Fruit fly (Drosophila melanogaster) whole organism, prepupa: ENCODE data around the gene CG42536.

Source experiments
- Blimp-1 ChIP-seq: fragments of 200-800 bp; sonication (Bioruptor generic); optimal IDR thresholded peaks from 3 replicates; lab custom pipeline; 2017; ENCODE audit warnings: missing biosample characterization, missing genetic modification characterization, mild to moderate bottlenecking, moderate library complexity, missing genetic modification reagents
- CG10631 ChIP-seq: fragments of 200-800 bp; sonication (Bioruptor generic); optimal IDR thresholded peaks from 2 replicates; lab custom pipeline; 2016; ENCODE audit warnings: missing biosample characterization, missing genetic modification characterization
- CG10669 ChIP-seq: fragments of 200-800 bp; sonication (Bioruptor generic); optimal IDR thresholded peaks from 3 replicates; lab custom pipeline; 2018; ENCODE audit warnings: missing biosample characterization, mild to moderate bottlenecking, missing genetic modification characterization, moderate library complexity
- CG11294 ChIP-seq: fragments of 200-800 bp; sonication (Bioruptor generic); IDR thresholded peaks from 2 replicates; pipeline ENCODE4 v1.3.6; 2022; ENCODE audit warnings: missing biosample characterization, missing genetic modification characterization
- CG11762 ChIP-seq: fragments of 200-800 bp; sonication (Bioruptor generic); optimal IDR thresholded peaks from 3 replicates; lab custom pipeline; 2016; ENCODE audit warnings: missing biosample characterization, missing genetic modification characterization; ENCODE audit not compliant: insufficient read depth
- CG11902 ChIP-seq: fragments of 200-800 bp; sonication (Bioruptor generic); optimal IDR thresholded peaks from 3 replicates; lab custom pipeline; 2016; ENCODE audit warnings: missing biosample characterization, missing genetic modification characterization
- CG16779 ChIP-seq: fragments of 200-800 bp; sonication (Bioruptor generic); optimal IDR thresholded peaks from 3 replicates; lab custom pipeline; 2017; ENCODE audit warnings: missing biosample characterization, mild to moderate bottlenecking, missing genetic modification characterization
- CG3032 ChIP-seq: fragments of 200-800 bp; optimal IDR thresholded peaks from 2 replicates; lab custom pipeline; 2019; ENCODE audit warnings: missing biosample characterization, mild to moderate bottlenecking, missing genetic modification characterization, moderate library complexity
- CG31627 ChIP-seq: fragments of 200-800 bp; sonication (Bioruptor generic); optimal IDR thresholded peaks from 3 replicates; lab custom pipeline; 2016; ENCODE audit warnings: missing biosample characterization, missing genetic modification characterization
- CG32006 ChIP-seq: fragments of 200-800 bp; sonication (Bioruptor generic); optimal IDR thresholded peaks from 3 replicates; lab custom pipeline; 2017; ENCODE audit warnings: missing biosample characterization, mild to moderate bottlenecking, missing genetic modification characterization
- CG34406 ChIP-seq: fragments of 200-800 bp; sonication (Bioruptor generic); optimal IDR thresholded peaks from 3 replicates; lab custom pipeline; 2016; ENCODE audit warnings: missing biosample characterization, missing genetic modification characterization
- CG3919 ChIP-seq: fragments of 200-800 bp; sonication (Bioruptor generic); optimal IDR thresholded peaks from 3 replicates; lab custom pipeline; 2016; ENCODE audit warnings: missing biosample characterization, missing genetic modification characterization
- CG4318 ChIP-seq: fragments of 200-800 bp; sonication (Bioruptor generic); optimal IDR thresholded peaks from 3 replicates; lab custom pipeline; 2017; ENCODE audit warnings: missing biosample characterization, mild to moderate bottlenecking, missing genetic modification characterization
- CG6163 ChIP-seq: fragments of 200-800 bp; sonication (Bioruptor generic); IDR thresholded peaks from 3 replicates; pipeline ENCODE4 v1.3.6; 2022; ENCODE audit warnings: missing biosample characterization, missing genetic modification characterization
- CG6808 ChIP-seq: fragments of 200-800 bp; sonication (Bioruptor generic); optimal IDR thresholded peaks from 3 replicates; lab custom pipeline; 2017; ENCODE audit warnings: missing biosample characterization, missing genetic modification characterization, mild to moderate bottlenecking, moderate library complexity, missing genetic modification reagents
- CG6854 ChIP-seq: fragments of 200-800 bp; sonication (Bioruptor generic); optimal IDR thresholded peaks from 2 replicates; lab custom pipeline; 2017; ENCODE audit warnings: missing biosample characterization, mild to moderate bottlenecking, missing genetic modification characterization
- CG7368 ChIP-seq: fragments of 200-800 bp; sonication (Bioruptor generic); optimal IDR thresholded peaks from 3 replicates; lab custom pipeline; 2016; ENCODE audit warnings: missing biosample characterization, missing genetic modification characterization
- CG8119 ChIP-seq: fragments of 200-800 bp; sonication (Bioruptor generic); IDR thresholded peaks from 3 replicates; pipeline ENCODE4 v1.3.6; 2022; ENCODE audit warnings: missing biosample characterization, missing genetic modification characterization
- Eip75B ChIP-seq: fragments of 200-800 bp; sonication (Bioruptor generic); optimal IDR thresholded peaks from 3 replicates; lab custom pipeline; 2016; ENCODE audit warnings: missing biosample characterization, missing genetic modification characterization
- Eip78C ChIP-seq: fragments of 200-800 bp; sonication (Bioruptor generic); peaks from one replicate; lab custom pipeline; 2016; ENCODE audit warnings: missing biosample characterization, missing genetic modification characterization
- Ets21C ChIP-seq: fragments of 200-800 bp; sonication (Bioruptor generic); optimal IDR thresholded peaks from 3 replicates; lab custom pipeline; 2016; ENCODE audit warnings: missing biosample characterization, missing genetic modification characterization
- Ets96B ChIP-seq: fragments of 200-800 bp; optimal IDR thresholded peaks from 2 replicates; lab custom pipeline; 2019; ENCODE audit warnings: missing biosample characterization, mild to moderate bottlenecking, missing genetic modification characterization, moderate library complexity
- Gug ChIP-seq: fragments of 200-800 bp; sonication (Bioruptor generic); IDR thresholded peaks from 2 replicates; pipeline ENCODE4 v1.3.6; 2022; ENCODE audit warnings: missing biosample characterization, missing genetic modification characterization
- Hr38 ChIP-seq: sonication (Bioruptor generic); optimal IDR thresholded peaks from 2 replicates; lab custom pipeline; 2016; ENCODE audit warnings: missing biosample characterization, missing genetic modification characterization
- Hr39 ChIP-seq: fragments of 200-800 bp; sonication (Bioruptor generic); optimal IDR thresholded peaks from 2 replicates; lab custom pipeline; 2016; ENCODE audit warnings: missing biosample characterization, missing genetic modification characterization
- Hr4 ChIP-seq: fragments of 200-800 bp; sonication (Bioruptor generic); optimal IDR thresholded peaks from 3 replicates; lab custom pipeline; 2016; ENCODE audit warnings: missing biosample characterization, missing genetic modification characterization
- Lpt ChIP-seq: fragments of 200-800 bp; sonication (Bioruptor generic); optimal IDR thresholded peaks from 3 replicates; lab custom pipeline; 2016; ENCODE audit warnings: missing biosample characterization, missing genetic modification characterization
- Met ChIP-seq: fragments of 200-800 bp; sonication (Bioruptor generic); optimal IDR thresholded peaks from 3 replicates; lab custom pipeline; 2016; ENCODE audit warnings: missing biosample characterization, missing genetic modification characterization
- OdsH ChIP-seq: fragments of 200-800 bp; sonication (Bioruptor generic); optimal IDR thresholded peaks from 3 replicates; lab custom pipeline; 2016; ENCODE audit warnings: missing biosample characterization, missing genetic modification characterization
- Smox ChIP-seq: fragments of 200-800 bp; sonication (Bioruptor generic); optimal IDR thresholded peaks from 3 replicates; lab custom pipeline; 2016; ENCODE audit warnings: missing biosample characterization, missing genetic modification characterization
- Sox102F ChIP-seq: fragments of 200-800 bp; sonication (Bioruptor generic); optimal IDR thresholded peaks from 2 replicates; lab custom pipeline; 2016; ENCODE audit warnings: missing biosample characterization, mild to moderate bottlenecking, missing genetic modification characterization
- Sox14 ChIP-seq: fragments of 200-800 bp; sonication (Bioruptor generic); optimal IDR thresholded peaks from 3 replicates; lab custom pipeline; 2016; ENCODE audit warnings: missing biosample characterization, missing genetic modification characterization
- Sox15 ChIP-seq: fragments of 200-800 bp; sonication (Bioruptor generic); optimal IDR thresholded peaks from 3 replicates; lab custom pipeline; 2016; ENCODE audit warnings: missing biosample characterization, missing genetic modification characterization
- achi ChIP-seq: fragments of 200-800 bp; sonication (Bioruptor generic); optimal IDR thresholded peaks from 3 replicates; lab custom pipeline; 2016; ENCODE audit warnings: missing biosample characterization, missing genetic modification characterization
- cyc ChIP-seq: fragments of 200-800 bp; sonication (Bioruptor generic); optimal IDR thresholded peaks from 3 replicates; lab custom pipeline; 2016; ENCODE audit warnings: missing biosample characterization, missing genetic modification characterization
- dac ChIP-seq: fragments of 200-800 bp; sonication (Bioruptor generic); optimal IDR thresholded peaks from 2 replicates; lab custom pipeline; 2017; ENCODE audit warnings: missing biosample characterization, mild to moderate bottlenecking, missing genetic modification characterization
- dsx ChIP-seq: fragments of 200-800 bp; optimal IDR thresholded peaks from 3 replicates; lab custom pipeline; 2019; ENCODE audit warnings: missing biosample characterization, mild to moderate bottlenecking, missing genetic modification characterization, moderate library complexity; ENCODE audit not compliant: poor library complexity, severe bottlenecking
- esn ChIP-seq: fragments of 200-800 bp; sonication (Bioruptor generic); optimal IDR thresholded peaks from 2 replicates; lab custom pipeline; 2016; ENCODE audit warnings: missing biosample characterization, mild to moderate bottlenecking, missing genetic modification characterization, moderate library complexity
- fd59A ChIP-seq: fragments of 200-800 bp; sonication (Bioruptor generic); optimal IDR thresholded peaks from 2 replicates; lab custom pipeline; 2017; ENCODE audit warnings: missing biosample characterization, mild to moderate bottlenecking, missing genetic modification characterization, missing genetic modification reagents
- fd85E ChIP-seq: fragments of 200-800 bp; sonication (Bioruptor generic); optimal IDR thresholded peaks from 3 replicates; lab custom pipeline; 2016; ENCODE audit warnings: missing biosample characterization, missing genetic modification characterization
- fkh ChIP-seq: fragments of 200-800 bp; sonication (Bioruptor generic); optimal IDR thresholded peaks from 3 replicates; lab custom pipeline; 2017; ENCODE audit warnings: missing biosample characterization, mild to moderate bottlenecking, missing genetic modification characterization, moderate library complexity
- lz ChIP-seq: fragments of 200-800 bp; sonication (Bioruptor generic); optimal IDR thresholded peaks from 3 replicates; lab custom pipeline; 2016; ENCODE audit warnings: missing biosample characterization, missing genetic modification characterization
- salr ChIP-seq, 2 experiments: fragments of 200-800 bp; sonication (Bioruptor generic); optimal IDR thresholded peaks; 3 replicates each; lab custom pipeline; 2016 to 2018; ENCODE audit warnings: missing biosample characterization in 2 of 2, missing genetic modification characterization in 2 of 2, mild to moderate bottlenecking in 1 of 2
- spab ChIP-seq: fragments of 200-800 bp; sonication (Bioruptor generic); optimal IDR thresholded peaks from 2 replicates; lab custom pipeline; 2017; ENCODE audit warnings: missing biosample characterization, mild to moderate bottlenecking, missing genetic modification characterization, missing genetic modification reagents
- ss ChIP-seq, 2 experiments: fragments of 200-800 bp; sonication (Bioruptor generic); optimal IDR thresholded peaks; 2 replicates in 1 of 2; 3 replicates in 1 of 2; lab custom pipeline; 2017 to 2018; ENCODE audit warnings: mild to moderate bottlenecking in 2 of 2, missing biosample characterization in 2 of 2, missing genetic modification characterization in 2 of 2, moderate library complexity in 1 of 2
- vri ChIP-seq: fragments of 200-800 bp; sonication (Bioruptor generic); optimal IDR thresholded peaks from 3 replicates; lab custom pipeline; 2016; ENCODE audit warnings: missing biosample characterization, mild to moderate bottlenecking, missing genetic modification characterization

The CG42536 gene

DNA sequence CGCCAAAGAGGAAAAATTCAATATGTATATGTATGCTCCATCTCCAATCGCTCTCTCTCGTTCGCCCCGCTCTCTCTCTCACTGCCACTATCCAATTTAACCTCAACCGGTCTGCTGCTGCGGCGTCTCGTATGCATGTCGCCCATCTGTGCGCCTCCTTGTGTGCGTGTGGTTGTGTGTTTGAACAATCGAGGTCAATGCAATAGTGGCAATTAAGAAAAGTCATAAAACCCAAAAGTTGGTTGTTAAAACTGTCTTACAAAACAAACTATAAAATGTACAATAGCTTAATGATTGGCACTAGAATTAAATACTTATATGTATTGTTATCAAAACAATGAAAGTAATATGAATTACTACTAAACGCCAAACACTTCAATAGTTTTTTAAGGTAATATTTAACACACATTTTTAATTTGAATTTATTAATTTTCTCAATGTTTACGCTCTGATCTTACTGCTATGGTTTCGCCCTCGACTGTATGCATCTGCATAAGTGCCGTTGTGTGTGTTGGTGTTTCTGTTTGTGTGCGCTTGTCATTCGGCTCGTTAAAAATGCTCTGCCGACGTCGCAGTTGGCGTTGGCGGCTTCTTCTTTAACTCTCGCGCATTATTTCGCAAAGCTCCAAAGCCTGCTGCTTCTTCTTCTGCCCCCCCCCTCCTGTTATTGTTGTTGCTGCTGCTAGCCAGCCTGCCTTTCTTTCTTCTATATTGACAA is 35.7 kb upstream of the CG42536 start (continued):
- TF ChIP-seq Eip75B (GFP tag; lab: Kevin White, UChicago): peak; percentile 98
- peak; percentile 95 for TF ChIP-seq vri (GFP tag; lab: Kevin White, UChicago)
- TF ChIP-seq Blimp-1: peak; percentile 95
- TF ChIP-seq Hr4 (GFP tag; lab: Kevin White, UChicago): peak; percentile 98
- peak; percentile 96 for TF ChIP-seq cyc (GFP tag; lab: Kevin White, UChicago)
- TF ChIP-seq Smox (GFP tag; lab: Kevin White, UChicago): peak; percentile 98
- TF ChIP-seq CG6808: peak; percentile 99
- peak; percentile 99 for TF ChIP-seq CG34406 (GFP tag; lab: Kevin White, UChicago)
- TF ChIP-seq CG11902: peak; percentile 96
- TF ChIP-seq CG6163 (GFP tag; lab: Robert Waterston, UW): peak; percentile 91
- TF ChIP-seq Ets21C (GFP tag; lab: Kevin White, UChicago): peak; percentile 91
- TF ChIP-seq achi (GFP tag; lab: Kevin White, UChicago): peak; percentile 98
- TF ChIP-seq CG31627 (GFP tag; lab: Kevin White, UChicago): peak; percentile 95
- peak; percentile 98 for TF ChIP-seq CG4318 (GFP tag; lab: Kevin White, UChicago)
- TF ChIP-seq CG11294 (GFP tag; lab: Robert Waterston, UW): peak; percentile 95
- TF ChIP-seq CG8119 (GFP tag; lab: Robert Waterston, UW): peak; percentile 99
- TF ChIP-seq OdsH (GFP tag; lab: Kevin White, UChicago): peak; percentile 98
- peak; percentile 97 for TF ChIP-seq Sox15
- TF ChIP-seq Sox102F (GFP tag; lab: Kevin White, UChicago): peak; percentile 93
- TF ChIP-seq Hr38 (GFP tag; lab: Kevin White, UChicago): peak; percentile 40
- peak; percentile 99 for TF ChIP-seq CG3032 (tag; lab: Kevin White, UChicago)
- peak; percentile 99 for TF ChIP-seq fd59A (GFP tag; lab: Kevin White, UChicago)
- peak; percentile 93 for TF ChIP-seq dac (GFP tag; lab: Kevin White, UChicago)
- TF ChIP-seq CG6854 (GFP tag; lab: Kevin White, UChicago): peak; percentile 98
- peak; percentile 99 for TF ChIP-seq spab
- TF ChIP-seq lz (GFP tag; lab: Kevin White, UChicago): peak; percentile 98
- TF ChIP-seq Hr39 (GFP tag; lab: Kevin White, UChicago): peak; percentile 92
- TF ChIP-seq CG10631 (GFP tag; lab: Kevin White, UChicago): peak; percentile 98
- TF ChIP-seq salr (GFP tag; optimal IDR thresholded peaks at IDR 0.05; lab: Kevin White, UChicago): peak; percentile 92 to 99
- TF ChIP-seq Ets96B (tag; lab: Kevin White, UChicago): peak; percentile 99
- peak; percentile 92 for TF ChIP-seq fd85E (GFP tag; lab: Kevin White, UChicago)
- TF ChIP-seq CG3919: peak; percentile 98
- peak; percentile 98 for TF ChIP-seq CG11762 (GFP tag; lab: Kevin White, UChicago)
- TF ChIP-seq Met: peak; percentile 98
- peak; percentile 99 for TF ChIP-seq CG32006 (GFP tag; lab: Kevin White, UChicago)

DNA sequence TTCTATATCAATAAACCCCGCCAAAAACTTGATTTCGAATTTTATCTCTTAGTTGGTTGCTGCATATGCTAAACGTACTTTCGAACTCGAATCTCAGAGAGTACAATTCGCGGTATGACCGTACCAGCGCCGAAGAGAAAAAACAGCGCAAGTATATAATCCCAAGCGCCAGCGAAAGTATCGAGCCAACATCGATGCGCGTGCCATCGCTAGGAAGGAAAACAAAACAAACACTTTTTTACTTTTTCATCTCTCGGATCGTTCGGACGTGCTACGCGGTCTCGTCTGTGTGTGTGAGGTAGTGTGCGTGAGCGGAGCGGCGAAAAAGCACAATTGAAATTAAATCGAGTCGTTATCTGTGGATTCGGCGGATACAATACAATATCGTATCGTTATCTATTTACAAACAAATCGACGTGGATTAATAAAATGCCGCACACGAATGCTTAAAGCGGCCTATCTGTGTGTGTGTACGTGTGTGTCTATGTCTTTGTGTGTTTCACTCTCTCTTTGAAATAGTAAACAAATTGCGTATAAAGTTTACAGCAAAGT is 34.7 kb upstream of the CG42536 start, which contains the start of gene simj:
Gene simj (plus strand): TSS at position 229 of the 552 bp plus-strand sequence.
- peak; percentile 34 for TF ChIP-seq OdsH (GFP tag; lab: Kevin White, UChicago)
- TF ChIP-seq esn (GFP tag; lab: Kevin White, UChicago): peak; percentile 24
- no peak for TF ChIP-seq Ets21C (GFP tag; lab: Kevin White, UChicago)
- no peak for TF ChIP-seq Lpt (GFP tag; lab: Kevin White, UChicago)
- peak; percentile 44; the same call in 2 of the 3 replicates for TF ChIP-seq CG8119 (GFP tag; lab: Robert Waterston, UW)
- TF ChIP-seq CG6163 (GFP tag; lab: Robert Waterston, UW): peak; percentile 77
- TF ChIP-seq ss (GFP tag; optimal IDR thresholded peaks at IDR 0.05; lab: Kevin White, UChicago): peak; percentile 53 to 66
- TF ChIP-seq cyc (GFP tag; lab: Kevin White, UChicago): no peak
- TF ChIP-seq CG10669: no peak
- TF ChIP-seq fkh (GFP tag; lab: Kevin White, UChicago): peak; percentile 96
- no peak for TF ChIP-seq spab
- peak; percentile 49 for TF ChIP-seq Sox102F (GFP tag; lab: Kevin White, UChicago)
- TF ChIP-seq CG11902: no peak
- peak; percentile 44; the same call in 1 of the 2 replicates for TF ChIP-seq Gug (GFP tag; lab: Robert Waterston, UW)
- TF ChIP-seq CG3032 (tag; lab: Kevin White, UChicago): peak; percentile 22
- TF ChIP-seq CG7368: peak; percentile 23
- TF ChIP-seq Eip78C (GFP tag; lab: Kevin White, UChicago): peak; percentile 86
- peak; percentile 60 for TF ChIP-seq dsx (GFP tag; lab: Kevin White, UChicago)
- TF ChIP-seq Met: peak; percentile 44
- peak; percentile 40 for TF ChIP-seq CG3919
- TF ChIP-seq CG32006 (GFP tag; lab: Kevin White, UChicago): no peak
- peak; percentile 67 for TF ChIP-seq CG16779 (tag; lab: Kevin White, UChicago)
- TF ChIP-seq Sox14 (GFP tag; lab: Kevin White, UChicago): peak; percentile 66
